Worm (Caenorhabditis elegans): ENCODE results near the gene T11G6.3.

Gene T11G6.3

DNA sequence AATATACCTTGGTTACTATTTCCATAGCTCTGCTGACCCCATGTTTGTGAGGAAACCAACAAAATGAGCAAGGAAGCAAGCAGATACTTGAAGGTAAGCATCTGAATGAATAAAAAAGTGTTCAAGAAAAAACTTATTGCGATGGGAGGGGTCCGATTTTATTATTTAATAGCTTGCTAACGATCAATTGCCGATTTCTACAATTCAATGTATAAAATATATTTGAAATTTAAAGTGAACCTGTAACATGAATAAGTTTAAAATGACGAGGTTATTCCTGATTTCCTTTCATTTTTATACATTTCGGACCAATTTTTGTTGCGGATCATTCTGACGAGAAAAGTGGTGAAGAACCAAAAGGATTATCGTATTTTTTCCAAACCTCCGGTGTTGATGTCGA is 41.5 kb upstream of the T11G6.3 start, which contains the start of gene srlf-13:
Gene srlf-13, minus strand, starts transcription at position 101 of the 400 bp plus-strand sequence.
- TF ChIP-seq unc-86 (tag; optimal IDR thresholded peaks at IDR 0.05), result no peak
- no peak for TF ChIP-seq mec-3 (tag; optimal IDR thresholded peaks at IDR 0.05; ENCODE audit: borderline replicate concordance)
- no peak for TF ChIP-seq K02D7.2 (tag; optimal IDR thresholded peaks at IDR 0.05)
- no peak for TF ChIP-seq C08G9.2 (tag; optimal IDR thresholded peaks at IDR 0.05)
- TF ChIP-seq odd-2 (tag; optimal IDR thresholded peaks at IDR 0.05), result no peak
- TF ChIP-seq rnt-1 (tag; optimal IDR thresholded peaks at IDR 0.05), result no peak
- TF ChIP-seq gmeb-2 (tag; optimal IDR thresholded peaks at IDR 0.05), result no peak
- no peak for TF ChIP-seq unc-42 (tag; optimal IDR thresholded peaks at IDR 0.05)
- no peak for TF ChIP-seq ceh-19 (GFP tag; optimal IDR thresholded peaks at IDR 0.05)
- TF ChIP-seq ahr-1 (tag; optimal IDR thresholded peaks at IDR 0.05), result no peak
- TF ChIP-seq ceh-24 (tag; optimal IDR thresholded peaks at IDR 0.05), result no peak
- no peak for TF ChIP-seq T23F11.4 (GFP tag; optimal IDR thresholded peaks at IDR 0.05)
- TF ChIP-seq dmd-4 (tag; optimal IDR thresholded peaks at IDR 0.05; ENCODE audit: borderline replicate concordance), result no peak
- no peak for TF ChIP-seq pha-4 (tag; optimal IDR thresholded peaks at IDR 0.05)
- TF ChIP-seq C38D4.7 (GFP tag; optimal IDR thresholded peaks at IDR 0.05), result no peak
- no peak for TF ChIP-seq ceh-22 (tag; optimal IDR thresholded peaks at IDR 0.05)

- TF ChIP-seq dve-1 (tag; optimal IDR thresholded peaks at IDR 0.05) (no peak), C38D4.7 (GFP tag; optimal IDR thresholded peaks at IDR 0.05) (no peak), pag-3 (tag; optimal IDR thresholded peaks at IDR 0.05; ENCODE audit: borderline replicate concordance) (no peak), ceh-34 (tag; optimal IDR thresholded peaks at IDR 0.05) (no peak), gmeb-2 (tag; optimal IDR thresholded peaks at IDR 0.05) (no peak), eyg-1 (tag; optimal IDR thresholded peaks at IDR 0.05) (no peak), tbx-7 (tag; optimal IDR thresholded peaks at IDR 0.05) (no peak), unc-3 (GFP tag; conservative IDR thresholded peaks at IDR 0.05) (no peak), unc-3 (tag; optimal IDR thresholded peaks at IDR 0.05) (no peak), ceh-31 (tag; optimal IDR thresholded peaks at IDR 0.05) (no peak), ceh-9 (tag; optimal IDR thresholded peaks at IDR 0.05) (no peak), che-1 (tag; optimal IDR thresholded peaks at IDR 0.05) (no peak), dmd-4 (tag; optimal IDR thresholded peaks at IDR 0.05; ENCODE audit: borderline replicate concordance) (no peak), F13H6.1 (tag; optimal IDR thresholded peaks at IDR 0.05) (no peak)
These were observed 39.2 kb upstream of the T11G6.3 start, which contains the start of gene srlf-14 for ce11 chrIV:10894255-10894654. Gene srlf-14 (minus strand): TSS chrIV:10894355.

- TF ChIP-seq sox-4 (tag; optimal IDR thresholded peaks at IDR 0.05), result no peak
- no peak for TF ChIP-seq ttx-3 (tag; optimal IDR thresholded peaks at IDR 0.05)
- no peak for TF ChIP-seq npax-4 (tag; optimal IDR thresholded peaks at IDR 0.05)
- no peak for TF ChIP-seq rnt-1 (tag; optimal IDR thresholded peaks at IDR 0.05)
- TF ChIP-seq pha-4 (tag; optimal IDR thresholded peaks at IDR 0.05), result no peak
- TF ChIP-seq unc-42 (tag; optimal IDR thresholded peaks at IDR 0.05), result no peak
- no peak for TF ChIP-seq mec-3 (tag; optimal IDR thresholded peaks at IDR 0.05; ENCODE audit: borderline replicate concordance)
- no peak for TF ChIP-seq sdc-2 (tag; optimal IDR thresholded peaks at IDR 0.05)
- no peak for TF ChIP-seq ceh-24 (tag; optimal IDR thresholded peaks at IDR 0.05)
- TF ChIP-seq nhr-232 (tag; optimal IDR thresholded peaks at IDR 0.05), result no peak
- no peak for TF ChIP-seq C38D4.7 (GFP tag; optimal IDR thresholded peaks at IDR 0.05)
- TF ChIP-seq syd-9 (tag; optimal IDR thresholded peaks at IDR 0.05), result no peak
- TF ChIP-seq nhr-11 (tag; optimal IDR thresholded peaks at IDR 0.05), result no peak
These were observed 37.0 kb upstream of the T11G6.3 start, which contains the start of gene srlf-12 for ce11 chrIV:10891993-10892392. Gene srlf-12 (minus strand): TSS chrIV:10892093.

ce11 chrIV:10889820-10890462 is 34.9 kb upstream of the T11G6.3 start, which contains the start of gene F13E9.15:
Gene F13E9.15 (minus strand): TSS chrIV:10889870.
- TF ChIP-seq ceh-19 (GFP tag; optimal IDR thresholded peaks at IDR 0.05) (no peak), ceh-2 (tag; optimal IDR thresholded peaks at IDR 0.05) (no peak), pat-9 (tag; optimal IDR thresholded peaks at IDR 0.05) (no peak), pax-1 (tag; optimal IDR thresholded peaks at IDR 0.05) (no peak), ref-2 (tag; optimal IDR thresholded peaks at IDR 0.05) (no peak), elt-4 (tag; optimal IDR thresholded peaks at IDR 0.05) (no peak), unc-3 (GFP tag; conservative IDR thresholded peaks at IDR 0.05) (no peak), unc-3 (tag; optimal IDR thresholded peaks at IDR 0.05) (no peak), pqm-1 (tag; optimal IDR thresholded peaks at IDR 0.05) (no peak), K09A11.1 (tag; optimal IDR thresholded peaks at IDR 0.05; ENCODE audit: insufficient read depth) (no peak), hlh-13 (GFP tag; optimal IDR thresholded peaks at IDR 0.05) (no peak), fkh-6 (tag; optimal IDR thresholded peaks at IDR 0.05) (no peak), nhr-232 (tag; optimal IDR thresholded peaks at IDR 0.05) (no peak), ceh-48 (tag; optimal IDR thresholded peaks at IDR 0.05) (no peak), sox-4 (tag; optimal IDR thresholded peaks at IDR 0.05) (no peak), fax-1 (tag; optimal IDR thresholded peaks at IDR 0.05) (no peak), pros-1 (tag; optimal IDR thresholded peaks at IDR 0.05) (no peak), ceh-18 (tag; optimal IDR thresholded peaks at IDR 0.05) (no peak)

Data from whole organism, late embryonic.